Fruit fly (Drosophila melanogaster): ENCODE results near the gene pyd3.

Gene pyd3

DNA sequence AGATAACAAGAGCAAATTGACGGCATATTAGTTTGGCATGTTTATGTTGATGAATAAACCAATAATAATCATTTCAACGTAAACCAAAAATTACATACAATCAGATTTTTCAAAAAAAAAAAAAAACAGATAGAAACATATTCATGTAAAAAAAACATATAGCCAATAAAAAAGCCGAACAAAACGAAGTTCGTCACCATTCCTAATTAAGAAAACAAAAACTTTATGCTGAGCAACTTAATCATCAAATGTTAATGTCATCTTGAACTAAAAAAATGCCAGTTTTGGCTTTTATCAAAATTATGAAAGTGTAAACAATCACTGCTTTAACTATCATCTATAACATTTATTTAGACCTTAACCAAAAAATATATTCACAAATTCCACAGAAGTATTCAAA lies 7.9 kb upstream of the pyd3 start, which contains the start of gene CG10919:
Gene CG10919, plus strand, starts transcription at position 301 of the 400 bp plus-strand sequence.
- TF ChIP-seq psq (optimal IDR thresholded peaks at IDR 0.05) (no peak), Sin3A (optimal IDR thresholded peaks at IDR 0.05) (no peak), insv (optimal IDR thresholded peaks at IDR 0.05) (no peak), Myc (optimal IDR thresholded peaks at IDR 0.05) (no peak), h (optimal IDR thresholded peaks at IDR 0.05) (no peak), ttk (optimal IDR thresholded peaks at IDR 0.05) (no peak)

DNA sequence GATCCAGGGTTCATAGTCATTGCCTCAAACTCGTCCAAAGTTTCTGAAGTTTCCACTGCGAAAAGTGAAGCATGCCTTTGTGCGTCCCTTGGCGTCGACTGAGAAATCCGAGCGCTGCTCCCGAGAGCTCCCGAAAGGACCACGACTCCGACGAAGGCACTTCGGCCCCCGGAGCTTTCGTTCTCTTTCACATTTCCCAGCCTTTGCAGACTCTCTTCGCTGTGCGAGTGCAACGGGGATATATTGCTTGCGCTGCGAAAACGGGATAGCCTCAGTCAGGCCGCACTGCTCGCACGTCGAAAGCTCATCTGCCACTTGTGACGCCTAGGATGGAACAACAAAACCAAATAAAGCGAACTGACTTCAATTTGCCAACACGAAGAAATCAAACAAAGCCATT lies 3.6 kb upstream of the pyd3 start:
- no peak for TF ChIP-seq insv (optimal IDR thresholded peaks at IDR 0.05)
- TF ChIP-seq ttk (optimal IDR thresholded peaks at IDR 0.05) = no peak
- TF ChIP-seq psq (optimal IDR thresholded peaks at IDR 0.05) = no peak
- TF ChIP-seq Myc (optimal IDR thresholded peaks at IDR 0.05) = no peak

DNA sequence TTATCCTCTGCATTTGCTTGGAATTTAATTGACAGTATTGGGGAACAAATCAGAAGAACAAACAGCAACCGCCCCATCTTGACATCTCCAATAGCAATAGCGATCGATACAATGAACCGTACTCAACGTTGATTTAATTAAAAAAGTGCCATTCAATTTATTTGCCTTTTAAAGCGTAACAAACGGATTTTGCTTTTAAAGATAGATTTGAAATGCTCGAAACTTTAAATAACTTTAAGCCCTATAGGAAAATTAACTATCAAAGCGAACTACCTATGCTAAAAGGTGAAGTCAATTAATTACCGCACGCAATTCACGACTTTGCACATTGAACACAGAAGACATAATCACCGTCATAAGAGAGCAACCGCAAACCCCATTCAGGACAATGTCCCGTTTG lies 10.4 kb downstream of the pyd3 start, which contains the start of gene CG43254:
Gene CG43254, minus strand, starts transcription at position 101 of the 400 bp plus-strand sequence.
- TF ChIP-seq ttk (optimal IDR thresholded peaks at IDR 0.05) (no peak), Sin3A (optimal IDR thresholded peaks at IDR 0.05) (no peak), h (optimal IDR thresholded peaks at IDR 0.05) (no peak), psq (optimal IDR thresholded peaks at IDR 0.05) (no peak), insv (optimal IDR thresholded peaks at IDR 0.05) (no peak), Myc (optimal IDR thresholded peaks at IDR 0.05) (no peak)

DNA sequence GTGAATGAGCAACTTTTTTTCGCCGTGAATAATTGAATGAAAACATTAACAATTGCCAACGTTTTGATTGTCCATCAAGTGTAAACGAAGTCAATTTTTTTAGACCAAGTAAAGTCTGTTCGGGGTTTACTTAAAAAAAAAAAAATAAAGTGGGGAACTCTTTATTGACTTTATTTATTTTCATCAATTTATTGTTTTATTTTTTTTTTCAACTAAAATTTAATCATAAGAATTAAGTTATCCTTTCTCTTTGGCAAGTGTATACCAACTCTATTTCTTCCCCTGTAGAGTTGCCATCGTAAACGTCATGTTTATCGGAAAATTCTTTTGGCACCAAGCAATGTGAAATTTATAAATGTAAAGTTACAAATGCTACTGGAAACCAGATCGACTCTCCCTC lies 27.8 kb downstream of the pyd3 start, which contains the start of gene CG2616:
Gene CG2616, plus strand, starts transcription at position 301 of the 400 bp plus-strand sequence.
- TF ChIP-seq Sin3A (optimal IDR thresholded peaks at IDR 0.05) = no peak
- no peak for TF ChIP-seq h (optimal IDR thresholded peaks at IDR 0.05)
- TF ChIP-seq psq (optimal IDR thresholded peaks at IDR 0.05) = no peak
- TF ChIP-seq ttk (optimal IDR thresholded peaks at IDR 0.05) = no peak

DNA sequence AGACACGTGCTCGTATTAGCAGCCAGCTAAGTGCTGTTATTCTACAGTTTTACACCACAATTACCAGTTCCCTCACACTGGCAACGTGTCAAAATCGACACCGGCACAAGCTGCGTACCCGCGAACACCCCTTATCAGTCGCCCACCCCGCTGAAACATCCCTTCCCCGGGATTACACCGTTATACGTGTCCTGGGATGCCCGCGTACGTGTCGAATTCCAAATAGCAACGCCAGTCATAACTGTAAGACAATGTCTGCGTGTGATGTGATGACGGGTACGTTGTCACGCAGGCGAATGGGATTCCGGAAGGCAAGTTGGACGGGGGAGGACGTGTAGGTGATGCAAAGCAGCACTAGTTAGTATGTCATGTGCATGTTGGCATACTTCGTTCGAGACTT lies 29.9 kb downstream of the pyd3 start:
- TF ChIP-seq h (optimal IDR thresholded peaks at IDR 0.05) (no peak), Sin3A (optimal IDR thresholded peaks at IDR 0.05) (no peak), psq (optimal IDR thresholded peaks at IDR 0.05) (no peak), ttk (optimal IDR thresholded peaks at IDR 0.05) (no peak)

All from Kc167 (cell line).